Fruit fly (Drosophila melanogaster) whole organism: Measurements from ENCODE around the gene Nmd3.

Experiments
- Dll ChIP-seq: fragments of >200 bp; optimal IDR thresholded peaks from 2 replicates; lab custom pipeline; 2017
- EcR ChIP-seq, 2 experiments: fragments of >200 bp; optimal IDR thresholded peaks; 2 replicates each; lab custom pipeline; 2017; ENCODE audit warnings: missing biosample characterization in 2 of 2, missing genetic modification characterization in 2 of 2, missing genetic modification reagents in 2 of 2
- pan ChIP-seq: fragments of >200 bp; optimal IDR thresholded peaks from 2 replicates; lab custom pipeline; 2017
- psq ChIP-seq: fragments of >200 bp; optimal IDR thresholded peaks from 2 replicates; lab custom pipeline; 2017
- usp ChIP-seq: fragments of >200 bp; optimal IDR thresholded peaks from 2 replicates; lab custom pipeline; 2017; ENCODE audit warnings: missing biosample characterization, missing genetic modification characterization, mixed read lengths

DNA sequence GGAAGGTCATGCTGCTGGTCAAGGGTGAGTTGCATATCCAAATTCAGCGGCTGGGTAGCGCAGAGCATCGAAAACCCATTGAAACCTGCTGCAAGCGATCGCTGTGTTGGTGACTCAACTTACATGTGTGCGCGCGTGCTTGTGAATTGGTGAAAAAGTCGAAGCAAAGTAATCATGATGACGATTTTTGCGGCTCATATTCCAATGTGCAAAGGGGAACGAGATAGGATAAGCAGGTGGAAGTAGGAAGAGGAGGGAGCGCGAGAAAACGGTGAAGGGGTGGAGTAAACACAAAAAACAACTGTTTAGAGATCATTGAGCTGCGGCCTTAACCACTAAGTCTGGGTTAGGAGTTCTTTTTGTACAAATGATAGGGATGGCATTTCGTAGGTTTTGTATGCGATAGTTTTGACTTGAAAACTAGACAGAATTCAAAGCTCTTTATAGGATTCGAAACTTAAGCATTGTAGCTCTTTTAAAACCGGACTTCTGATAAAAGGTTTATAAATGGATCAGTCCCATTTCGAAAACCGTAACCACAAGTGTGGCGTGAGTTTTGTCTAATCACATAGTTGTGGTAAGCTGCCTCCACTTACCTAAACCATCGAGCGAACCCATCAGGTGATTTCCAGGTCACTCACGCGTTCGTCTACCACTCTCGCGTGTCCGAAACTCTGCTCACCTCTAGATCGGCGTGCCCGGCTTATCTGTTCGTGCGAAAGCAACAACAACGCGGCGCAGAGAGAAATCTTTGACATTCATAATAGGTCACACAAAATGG lies 38.6 kb downstream of the Nmd3 start:
- TF ChIP-seq pan: no peak
- no peak for TF ChIP-seq Dll
- TF ChIP-seq usp (GFP tag; lab: Kevin White, UChicago): no peak
- TF ChIP-seq EcR (GFP tag; optimal IDR thresholded peaks at IDR 0.05; lab: Kevin White, UChicago): no peak
- no peak for TF ChIP-seq psq (lab: Kevin White, UChicago)
